Worm (Caenorhabditis elegans): ENCODE measurements around the gene C45G9.14.

DNA sequence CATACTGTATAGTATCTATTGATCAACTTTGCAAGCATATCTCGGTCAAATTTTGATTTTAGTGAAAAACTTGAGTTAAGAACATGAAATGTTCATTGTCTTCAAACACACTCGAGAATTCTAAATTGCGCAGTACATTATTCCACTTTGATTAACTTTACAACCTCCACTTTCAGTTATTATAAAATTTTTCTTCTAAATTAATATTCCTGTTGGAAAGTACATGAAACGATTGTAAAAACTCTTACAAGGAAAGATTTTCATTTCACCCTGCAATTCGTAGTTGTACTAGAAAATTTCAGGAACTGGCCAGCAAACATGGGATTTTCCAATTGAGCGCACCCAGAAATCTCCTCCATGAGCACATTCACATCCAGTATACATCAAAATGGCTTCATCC, at the start of gene C45G9.14:
- TF ChIP-seq zag-1 (tag; optimal IDR thresholded peaks at IDR 0.05), result no peak
- TF ChIP-seq fos-1 (tag; optimal IDR thresholded peaks at IDR 0.05), result no peak
- TF ChIP-seq nhr-11 (tag; optimal IDR thresholded peaks at IDR 0.05), result no peak
- no peak for TF ChIP-seq snpc-4 (tag; optimal IDR thresholded peaks at IDR 0.05)
- no peak for TF ChIP-seq mbf-1 (tag; optimal IDR thresholded peaks at IDR 0.05)
- TF ChIP-seq mdl-1 (tag; optimal IDR thresholded peaks at IDR 0.05), result no peak
- TF ChIP-seq nhr-21 (tag; optimal IDR thresholded peaks at IDR 0.05), result no peak
- no peak for TF ChIP-seq ceh-82 (tag; optimal IDR thresholded peaks at IDR 0.05)
- no peak for TF ChIP-seq ztf-11 (tag; optimal IDR thresholded peaks at IDR 0.05)
- no peak for TF ChIP-seq nhr-12 (tag; optimal IDR thresholded peaks at IDR 0.05)
- TF ChIP-seq nhr-129 (tag; optimal IDR thresholded peaks at IDR 0.05), result no peak
- no peak for TF ChIP-seq ceh-16 (tag; optimal IDR thresholded peaks at IDR 0.05)
- TF ChIP-seq elt-3 (tag; optimal IDR thresholded peaks at IDR 0.05), result no peak
